Worm (Caenorhabditis elegans): ENCODE results near the gene srw-26.

Gene srw-26

ce11 chrV:15932390-15932789, at the start of gene srw-26:
Gene srw-26, minus strand, starts transcription at chrV:15932490.
- no peak for TF ChIP-seq unc-62 (GFP tag; optimal IDR thresholded peaks at IDR 0.05)

ce11 chrV:15978232-15978764, 46.0 kb upstream of the srw-26 start, which contains the start of gene oac-20:
Gene oac-20, plus strand, starts transcription at chrV:15978714.
- TF ChIP-seq unc-62 (GFP tag; optimal IDR thresholded peaks at IDR 0.05), result no peak

- TF ChIP-seq unc-62 (GFP tag; optimal IDR thresholded peaks at IDR 0.05), result no peak
Measured at ce11 chrV:15975845-15976244, 43.6 kb upstream of the srw-26 start, which contains the start of gene clec-232. Gene clec-232, plus strand, starts transcription at chrV:15976145.

- TF ChIP-seq unc-62 (GFP tag; optimal IDR thresholded peaks at IDR 0.05), result no peak
Measured at ce11 chrV:15974836-15975235, 42.5 kb upstream of the srw-26 start, which contains the start of gene sru-22. Gene sru-22, minus strand, starts transcription at chrV:15974936.

ce11 chrV:15972484-15972883, 40.2 kb upstream of the srw-26 start, which contains the start of gene sru-23:
Gene sru-23, minus strand, starts transcription at chrV:15972584.
- no peak for TF ChIP-seq unc-62 (GFP tag; optimal IDR thresholded peaks at IDR 0.05)

- no peak for TF ChIP-seq unc-62 (GFP tag; optimal IDR thresholded peaks at IDR 0.05)
Measured at ce11 chrV:15970820-15971219, 38.5 kb upstream of the srw-26 start.

ce11 chrV:15969653-15970052, 37.4 kb upstream of the srw-26 start, which contains the start of gene F36G9.7:
Gene F36G9.7, minus strand, starts transcription at chrV:15969753.
- no peak for TF ChIP-seq unc-62 (GFP tag; optimal IDR thresholded peaks at IDR 0.05)

- TF ChIP-seq unc-62 (GFP tag; optimal IDR thresholded peaks at IDR 0.05), result no peak
Measured at ce11 chrV:15967542-15967941, 35.3 kb upstream of the srw-26 start, which contains the start of gene sri-1. Gene sri-1, minus strand, starts transcription at chrV:15967642.

ce11 chrV:15965114-15965513, 32.8 kb upstream of the srw-26 start, which contains the start of gene sri-2:
Gene sri-2, minus strand, starts transcription at chrV:15965214.
- TF ChIP-seq unc-62 (GFP tag; optimal IDR thresholded peaks at IDR 0.05), result no peak

- TF ChIP-seq unc-62 (GFP tag; optimal IDR thresholded peaks at IDR 0.05), result no peak
Measured at ce11 chrV:15959456-15959855, 27.2 kb upstream of the srw-26 start.

ce11 chrV:15957098-15957497, 24.8 kb upstream of the srw-26 start, which contains the start of gene F36G9.3:
Gene F36G9.3, plus strand, starts transcription at chrV:15957398.
- TF ChIP-seq unc-62 (GFP tag; optimal IDR thresholded peaks at IDR 0.05), result no peak

- no peak for TF ChIP-seq unc-62 (GFP tag; optimal IDR thresholded peaks at IDR 0.05)
Measured at ce11 chrV:15955497-15955896, 23.2 kb upstream of the srw-26 start, which contains the start of gene srh-186. Gene srh-186, plus strand, starts transcription at chrV:15955797.

ce11 chrV:15954932-15955331, 22.6 kb upstream of the srw-26 start, which contains the start of gene srw-57:
Gene srw-57, minus strand, starts transcription at chrV:15955032.
- TF ChIP-seq unc-62 (GFP tag; optimal IDR thresholded peaks at IDR 0.05), result no peak

- no peak for TF ChIP-seq unc-62 (GFP tag; optimal IDR thresholded peaks at IDR 0.05)
Measured at ce11 chrV:15952762-15953161, 20.5 kb upstream of the srw-26 start, which contains the start of gene srw-56. Gene srw-56, minus strand, starts transcription at chrV:15952862.

- TF ChIP-seq unc-62 (GFP tag; optimal IDR thresholded peaks at IDR 0.05), result no peak
Measured at ce11 chrV:15950903-15951302, 18.6 kb upstream of the srw-26 start, which contains the start of gene srw-59. Gene srw-59, minus strand, starts transcription at chrV:15951003.

- TF ChIP-seq unc-62 (GFP tag; optimal IDR thresholded peaks at IDR 0.05), result no peak
Measured at ce11 chrV:15943125-15943524, 10.8 kb upstream of the srw-26 start, which contains the start of gene srw-53. Gene srw-53, plus strand, starts transcription at chrV:15943425.

ce11 chrV:15940254-15940653, 8.0 kb upstream of the srw-26 start, which contains the start of gene srw-55:
Gene srw-55, minus strand, starts transcription at chrV:15940354.
- TF ChIP-seq unc-62 (GFP tag; optimal IDR thresholded peaks at IDR 0.05), result no peak

Measured in whole organism, dauer.